Fruit fly (Drosophila melanogaster) whole organism, adult: Measurements from ENCODE around the gene CG31161.

Source experiments
- CG11617 ChIP-seq: fragments of 200-800 bp; sonication (Bioruptor generic); optimal IDR thresholded peaks from 2 replicates; lab custom pipeline; 2017; ENCODE audit warnings: mild to moderate bottlenecking, missing biosample characterization, missing genetic modification reagents, missing genetic modification characterization
- CG7101 ChIP-seq: fragments of 200-800 bp; sonication (Bioruptor generic); optimal IDR thresholded peaks from 2 replicates; lab custom pipeline; 2018; ENCODE audit warnings: missing biosample characterization, mild to moderate bottlenecking, missing genetic modification characterization, moderate library complexity
- cnc ChIP-seq, 2 experiments: fragments of >200 bp; optimal IDR thresholded peaks; 2 replicates each; lab custom pipeline; 2017
- kay ChIP-seq: fragments of 200-800 bp; sonication (Bioruptor generic); peaks from one replicate; lab custom pipeline; 2016; ENCODE audit warnings: missing biosample characterization, missing genetic modification characterization, borderline replicate concordance

dm6 chr3R:22576096-22576697, 40.1 kb upstream of the CG31161 start:
- no peak for TF ChIP-seq kay (GFP tag; lab: Kevin White, UChicago)
- no peak for TF ChIP-seq cnc (optimal IDR thresholded peaks at IDR 0.05; lab: Kevin White, UChicago)
- no peak for TF ChIP-seq CG11617 (GFP tag; lab: Kevin White, UChicago)
- no peak for TF ChIP-seq CG7101
